Fruit fly (Drosophila melanogaster): ENCODE measurements around the gene CG13295.
A peak's percentile ranks its signal among the peaks of the same experiment; 100 is the strongest.

Gene CG13295

dm6 chr3L:6085988-6086387 is 10.9 kb upstream of the CG13295 start (continued):
- TF ChIP-seq CG4282 (GFP tag; optimal IDR thresholded peaks at IDR 0.05) = no peak
- no peak for TF ChIP-seq E2f2 (GFP tag; IDR thresholded peaks at IDR 0.05)
- TF ChIP-seq fd102C (GFP tag; optimal IDR thresholded peaks at IDR 0.05) = no peak
- peak; percentile 12 for TF ChIP-seq pnt (GFP tag; optimal IDR thresholded peaks at IDR 0.05)
- TF ChIP-seq tgo (GFP tag; IDR thresholded peaks at IDR 0.05) = no peak
- TF ChIP-seq Kr (GFP tag; optimal IDR thresholded peaks at IDR 0.05) = no peak
- no peak for TF ChIP-seq wek (GFP tag; optimal IDR thresholded peaks at IDR 0.05)
- no peak for TF ChIP-seq CG7745 (tag; optimal IDR thresholded peaks at IDR 0.05)
- TF ChIP-seq esg (GFP tag; conservative IDR thresholded peaks at IDR 0.05) = 0 out of 2 replicates have a peak, but pooled peaks have one; percentile 15
- TF ChIP-seq CG34224 (GFP tag; IDR thresholded peaks at IDR 0.05; ENCODE audit: partially characterized antibody) = no peak
- TF ChIP-seq fru (optimal IDR thresholded peaks at IDR 0.05) = no peak
- no peak for TF ChIP-seq Awh (GFP tag; IDR thresholded peaks at IDR 0.05)
- no peak for TF ChIP-seq H15 (GFP tag; IDR thresholded peaks at IDR 0.05)
- no peak for TF ChIP-seq nerfin-1 (tag; optimal IDR thresholded peaks at IDR 0.05)
- TF ChIP-seq CG2889 (GFP tag; IDR thresholded peaks at IDR 0.05) = 0 out of 3 replicates have a peak, but pooled peaks have one; percentile 33
- no peak for TF ChIP-seq Fer1 (GFP tag; optimal IDR thresholded peaks at IDR 0.05)
- TF ChIP-seq sr (GFP tag; IDR thresholded peaks at IDR 0.05) = no peak
- no peak for TF ChIP-seq ab (GFP tag; optimal IDR thresholded peaks at IDR 0.05)
- TF ChIP-seq CG6654 (GFP tag; optimal IDR thresholded peaks at IDR 0.05) = no peak
- no peak for TF ChIP-seq hkb (optimal IDR thresholded peaks at IDR 0.05)
- no peak for TF ChIP-seq hkb (GFP tag; IDR thresholded peaks at IDR 0.05)
- no peak for TF ChIP-seq Drgx (GFP tag; IDR thresholded peaks at IDR 0.05)
- TF ChIP-seq CG4617 (GFP tag; optimal IDR thresholded peaks at IDR 0.05; ENCODE audit: borderline replicate concordance) = no peak
- peak; percentile 10 for TF ChIP-seq org-1 (GFP tag; optimal IDR thresholded peaks at IDR 0.05)
- peak; percentile 47 for TF ChIP-seq CG30403 (GFP tag; optimal IDR thresholded peaks at IDR 0.05)
- no peak for TF ChIP-seq CG7357 (GFP tag; IDR thresholded peaks at IDR 0.05)
- TF ChIP-seq CG15601 (tag; optimal IDR thresholded peaks at IDR 0.05) = no peak
- TF ChIP-seq CG32532 (GFP tag; IDR thresholded peaks at IDR 0.05) = no peak
- no peak for TF ChIP-seq Nf-YC (tag; optimal IDR thresholded peaks at IDR 0.05)
- TF ChIP-seq CG14860 (GFP tag; IDR thresholded peaks at IDR 0.05; ENCODE audit: partially characterized antibody) = no peak
- no peak for TF ChIP-seq tup (GFP tag; optimal IDR thresholded peaks at IDR 0.05)
- no peak for TF ChIP-seq Lhr (GFP tag; optimal IDR thresholded peaks at IDR 0.05)
- TF ChIP-seq CG8089 (GFP tag; optimal IDR thresholded peaks at IDR 0.05) = no peak
- TF ChIP-seq C15 (GFP tag; IDR thresholded peaks at IDR 0.05) = no peak
- TF ChIP-seq CG4328 (GFP tag; optimal IDR thresholded peaks at IDR 0.05) = no peak
- TF ChIP-seq CG1024 (GFP tag; IDR thresholded peaks at IDR 0.05) = no peak
- TF ChIP-seq CG15073 (GFP tag; optimal IDR thresholded peaks at IDR 0.05) = no peak
- TF ChIP-seq ara (GFP tag; IDR thresholded peaks at IDR 0.05) = no peak
- TF ChIP-seq CG13296 (GFP tag; optimal IDR thresholded peaks at IDR 0.05) = no peak
- no peak for TF ChIP-seq Aef1 (GFP tag; IDR thresholded peaks at IDR 0.05)
- TF ChIP-seq pfk (GFP tag; optimal IDR thresholded peaks at IDR 0.05) = no peak
- TF ChIP-seq dpn (GFP tag; optimal IDR thresholded peaks at IDR 0.05) = peak; percentile 27 to 48
- no peak for TF ChIP-seq ap (GFP tag; IDR thresholded peaks at IDR 0.05)
- TF ChIP-seq Fer3 (tag; optimal IDR thresholded peaks at IDR 0.05) = no peak
- no peak for TF ChIP-seq CG5180 (GFP tag; optimal IDR thresholded peaks at IDR 0.05)
- TF ChIP-seq CG10147 (GFP tag; optimal IDR thresholded peaks at IDR 0.05) = no peak
- TF ChIP-seq CG14014 (GFP tag; IDR thresholded peaks at IDR 0.05) = no peak
- TF ChIP-seq Dek (tag; optimal IDR thresholded peaks at IDR 0.05) = peak; percentile 14
- TF ChIP-seq CoRest (tag; optimal IDR thresholded peaks at IDR 0.05) = peak; percentile 19
- TF ChIP-seq CG30020 (tag; optimal IDR thresholded peaks at IDR 0.05) = no peak
- 0 out of 3 replicates have a peak, but pooled peaks have one; percentile 12 for TF ChIP-seq CG17361 (GFP tag; IDR thresholded peaks at IDR 0.05)
- no peak for TF ChIP-seq CG34376 (GFP tag; optimal IDR thresholded peaks at IDR 0.05)
- no peak for TF ChIP-seq gro (GFP tag; optimal IDR thresholded peaks at IDR 0.05)
